Worm (Caenorhabditis elegans): ENCODE measurements around the gene ZK1290.14.

ce11 chrII:7531478-7531877, 23.9 kb downstream of the ZK1290.14 start:
- no peak for TF ChIP-seq egl-5 (tag; optimal IDR thresholded peaks at IDR 0.05)
- no peak for TF ChIP-seq ceh-82 (tag; optimal IDR thresholded peaks at IDR 0.05)
- TF ChIP-seq ztf-4 (tag; optimal IDR thresholded peaks at IDR 0.05) = no peak
- TF ChIP-seq elt-1 (tag; optimal IDR thresholded peaks at IDR 0.05) = no peak
- TF ChIP-seq nhr-12 (tag; optimal IDR thresholded peaks at IDR 0.05) = no peak
- no peak for TF ChIP-seq zag-1 (tag; optimal IDR thresholded peaks at IDR 0.05)
- no peak for TF ChIP-seq egl-27 (tag; optimal IDR thresholded peaks at IDR 0.05)
- TF ChIP-seq ama-1 (optimal IDR thresholded peaks at IDR 0.05) = no peak
- no peak for TF ChIP-seq aly-2 (tag; optimal IDR thresholded peaks at IDR 0.05)

Data from whole organism, L3 larva.